Fruit fly (Drosophila melanogaster): ENCODE measurements around the gene pnt.

DNA sequence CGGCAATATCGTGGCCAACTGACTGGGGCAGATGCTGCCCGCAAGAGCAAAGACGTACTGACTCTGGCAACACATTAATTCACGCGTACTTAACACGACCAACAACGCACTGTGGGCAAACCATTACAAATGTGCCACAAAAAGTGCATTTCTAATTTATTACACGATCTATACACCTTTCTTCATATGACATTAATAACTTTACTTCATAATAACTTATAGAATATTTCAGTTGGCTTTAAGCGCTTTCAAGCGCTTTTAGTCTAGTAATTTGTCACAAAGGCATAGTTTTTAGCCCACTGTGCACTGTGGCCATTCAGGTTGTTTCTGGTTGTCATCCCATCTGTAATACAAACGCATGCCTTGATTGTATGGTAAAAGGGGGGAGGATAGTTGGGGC lies 22.3 kb upstream of the pnt start:
- TF ChIP-seq ttk (optimal IDR thresholded peaks at IDR 0.05) (no peak), h (optimal IDR thresholded peaks at IDR 0.05) (no peak), insv (optimal IDR thresholded peaks at IDR 0.05) (no peak), psq (optimal IDR thresholded peaks at IDR 0.05) (no peak), Sin3A (optimal IDR thresholded peaks at IDR 0.05) (no peak)

Data from Kc167 (cell line).